Worm (Caenorhabditis elegans) whole organism, early embryonic: ENCODE data around the gene ZK593.2.

Experiments
- aly-1 ChIP-seq: sonication (generic microtip); optimal IDR thresholded peaks from 2 replicates; lab custom pipeline; 2016; ENCODE audit warnings: missing genetic modification characterization, missing compliant biosample characterization
- ama-1 ChIP-seq: fragments of 150-350 bp; optimal IDR thresholded peaks from 2 replicates; lab custom pipeline; 2014
- flt-1 ChIP-seq: fragments of 200-800 bp; sonication (Bioruptor generic); IDR thresholded peaks from 2 replicates; pipeline ENCODE4 v1.3.6; 2022; ENCODE audit warnings: missing genetic modification characterization, missing compliant biosample characterization
- hmg-4 ChIP-seq: fragments of 200-800 bp; sonication (Bioruptor generic); optimal IDR thresholded peaks from 2 replicates; lab custom pipeline; 2018; ENCODE audit warnings: mild to moderate bottlenecking, missing genetic modification characterization, missing compliant biosample characterization
- scrt-1 ChIP-seq: fragments of 200-800 bp; sonication (Bioruptor generic); IDR thresholded peaks from 2 replicates; pipeline ENCODE4 v1.3.6; 2022; ENCODE audit warnings: missing genetic modification characterization, missing compliant biosample characterization
- sea-1 ChIP-seq: fragments of 200-800 bp; sonication (Bioruptor generic); conservative IDR thresholded peaks from 2 replicates; pipeline ENCODE4 v1.3.6; 2022; ENCODE audit warnings: missing genetic modification characterization, missing compliant biosample characterization
- tbx-37 ChIP-seq: fragments of 200-800 bp; sonication (Bioruptor generic); conservative IDR thresholded peaks from 2 replicates; pipeline ENCODE4 v1.3.6; 2022; ENCODE audit warnings: missing genetic modification reagents, missing genetic modification characterization, missing compliant biosample characterization

DNA sequence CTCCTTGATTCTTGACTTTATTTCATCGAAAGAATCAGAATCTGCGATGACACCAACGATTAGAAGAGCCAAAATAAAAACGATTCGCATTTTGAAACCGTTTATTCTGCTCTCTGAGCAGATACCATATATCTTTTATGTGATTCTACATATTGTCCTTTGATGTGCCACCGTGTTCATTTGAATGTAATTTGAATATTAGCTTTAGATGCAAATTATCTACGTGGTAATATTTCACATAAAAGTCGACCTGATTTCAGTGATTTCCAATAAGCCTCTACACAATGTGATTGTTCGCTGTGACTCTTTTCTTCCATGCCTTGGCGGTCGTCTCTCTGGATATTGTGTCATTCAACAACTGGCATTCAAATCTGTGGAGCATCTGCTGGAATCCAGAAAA is 14.1 kb upstream of the ZK593.2 start, which contains the start of the genes F13E9.9 and F13E9.19:
- TF ChIP-seq scrt-1 (GFP tag; lab: Robert Waterston, UW) (no peak), ama-1 (no peak), sea-1 (no peak), flt-1 (GFP tag; lab: Robert Waterston, UW) (no peak), hmg-4 (GFP tag; lab: Kevin White, UChicago) (no peak), tbx-37 (GFP tag; lab: Robert Waterston, UW) (no peak), aly-1 (tag; lab: Kevin White, UChicago) (no peak)
